Fruit fly (Drosophila melanogaster): ENCODE results near the gene CG15431.

DNA sequence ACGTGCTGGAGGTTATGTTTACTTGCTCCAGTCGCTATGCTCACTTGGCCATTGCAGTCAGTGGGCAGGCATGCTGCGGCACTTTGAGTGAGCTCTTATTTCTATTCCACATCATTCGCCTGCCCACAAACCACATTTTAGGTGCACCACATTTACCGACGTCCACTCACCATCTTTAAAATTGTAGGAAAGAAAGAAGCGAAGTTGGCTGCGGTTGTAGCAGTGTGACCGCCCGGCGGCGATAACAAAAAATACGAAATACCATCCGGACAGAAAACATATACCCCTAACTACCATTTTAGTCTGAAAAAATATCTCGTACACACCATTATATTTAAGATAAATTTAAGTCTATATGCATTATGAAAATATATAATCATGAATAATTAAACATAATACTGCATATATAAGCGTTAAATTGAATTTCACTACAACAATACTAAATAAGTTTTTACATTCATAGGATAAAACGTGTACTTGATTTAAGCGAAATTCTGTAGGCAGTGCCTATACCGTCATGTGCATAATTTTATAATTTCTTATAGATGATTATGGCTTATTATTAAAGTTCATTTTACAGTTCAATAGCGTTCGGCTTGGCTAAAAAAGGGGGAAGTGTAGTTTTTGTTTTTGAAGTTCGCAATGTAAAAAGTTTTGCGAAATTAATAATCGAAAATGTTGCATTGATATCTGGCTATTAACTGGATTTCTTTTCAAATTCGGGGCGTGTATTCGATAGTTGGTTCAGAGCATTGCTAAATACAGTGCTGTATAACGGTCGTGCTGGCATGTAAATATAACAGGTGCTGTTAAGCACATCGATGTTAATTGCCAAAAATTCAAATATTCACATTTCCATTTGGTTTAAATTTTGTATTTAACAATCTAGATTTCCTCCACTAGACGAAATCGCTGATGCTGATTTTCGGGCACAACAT lies 17.3 kb upstream of the CG15431 start, which contains the start of gene RpL27A:
- no peak for TF ChIP-seq CG8478 (optimal IDR thresholded peaks at IDR 0.05)
- peak in 1 of 2 experiments; percentile 42 for TF ChIP-seq CTCF (optimal IDR thresholded peaks at IDR 0.05)

All from S2 (cell line).